Fruit fly (Drosophila melanogaster): ENCODE data around the gene CG10650.

Gene CG10650

DNA sequence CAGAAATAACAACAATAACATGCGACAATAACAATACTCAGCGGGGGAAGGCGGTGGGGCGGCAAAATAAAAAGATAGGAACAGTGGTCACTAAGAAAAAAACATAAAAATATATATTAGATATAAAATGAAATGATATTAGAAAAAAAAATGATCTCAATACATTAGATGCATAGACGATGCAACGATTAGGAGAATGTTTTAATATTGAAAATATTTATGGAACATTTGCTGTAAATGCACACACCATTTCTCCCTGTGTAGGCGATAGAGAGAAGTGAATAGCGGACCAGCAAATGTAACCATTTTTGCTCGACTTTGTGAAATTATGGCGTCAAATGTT lies 29.5 kb downstream of the CG10650 start (continued):
- TF ChIP-seq Six4 (GFP tag; optimal IDR thresholded peaks at IDR 0.05) (peak; percentile 63), TFAM (GFP tag; optimal IDR thresholded peaks at IDR 0.05) (no peak), Eip74EF (GFP tag; optimal IDR thresholded peaks at IDR 0.05) (peak in 1 of 2 experiments; percentile 28), Stat92E (GFP tag; optimal IDR thresholded peaks at IDR 0.05) (no peak), Lim3 (GFP tag; IDR thresholded peaks at IDR 0.05) (no peak), Camta (GFP tag; optimal IDR thresholded peaks at IDR 0.05) (no peak), Tbp (GFP tag; optimal IDR thresholded peaks at IDR 0.05) (no peak), CG9932 (GFP tag; IDR thresholded peaks at IDR 0.05) (peak; percentile 95), CG2129 (GFP tag; IDR thresholded peaks at IDR 0.05; ENCODE audit: partially characterized antibody) (no peak), Antp (GFP tag; optimal IDR thresholded peaks at IDR 0.05) (no peak), CG6175 (GFP tag; IDR thresholded peaks at IDR 0.05) (peak; percentile 88), CG1792 (GFP tag; optimal IDR thresholded peaks at IDR 0.05) (no peak), CG9817 (tag; optimal IDR thresholded peaks at IDR 0.05) (peak; percentile 80), sim (GFP tag; IDR thresholded peaks at IDR 0.05) (peak; percentile 49; the same call in 1 of the 2 replicates), kah (GFP tag; optimal IDR thresholded peaks at IDR 0.05) (peak; percentile 21), CG10565 (GFP tag; optimal IDR thresholded peaks at IDR 0.05) (no peak), Hsf (GFP tag; optimal IDR thresholded peaks at IDR 0.05) (peak; percentile 62), Myb (GFP tag; optimal IDR thresholded peaks at IDR 0.05) (peak; percentile 13), CG5180 (GFP tag; optimal IDR thresholded peaks at IDR 0.05) (no peak), sob (GFP tag; IDR thresholded peaks at IDR 0.05) (peak; percentile 94), CG12219 (GFP tag; optimal IDR thresholded peaks at IDR 0.05) (peak; percentile 37), CG2889 (GFP tag; IDR thresholded peaks at IDR 0.05) (peak; percentile 92), Ets97D (GFP tag; optimal IDR thresholded peaks at IDR 0.05) (peak; percentile 14), sima (GFP tag; optimal IDR thresholded peaks at IDR 0.05) (no peak), D19B (GFP tag; optimal IDR thresholded peaks at IDR 0.05) (no peak), Xrp1 (GFP tag; IDR thresholded peaks at IDR 0.05) (peak; percentile 86), CG33213 (GFP tag; optimal IDR thresholded peaks at IDR 0.05) (peak; percentile 42), wor (GFP tag; IDR thresholded peaks at IDR 0.05) (peak; percentile 61), CG1603 (tag; optimal IDR thresholded peaks at IDR 0.05) (no peak), ems (GFP tag; optimal IDR thresholded peaks at IDR 0.05) (peak; percentile 33), CG13624 (GFP tag; optimal IDR thresholded peaks at IDR 0.05) (peak; percentile 33), pnt (GFP tag; optimal IDR thresholded peaks at IDR 0.05) (no peak), CG15514 (GFP tag; optimal IDR thresholded peaks at IDR 0.05) (peak; percentile 83), Hr78 (GFP tag; optimal IDR thresholded peaks at IDR 0.05) (no peak), shn (GFP tag; optimal IDR thresholded peaks at IDR 0.05) (no peak), HmgD (GFP tag; optimal IDR thresholded peaks at IDR 0.05) (no peak), HLHmδ (GFP tag; optimal IDR thresholded peaks at IDR 0.05) (no peak), eve (GFP tag; optimal IDR thresholded peaks at IDR 0.05) (no peak), HHEX (GFP tag; optimal IDR thresholded peaks at IDR 0.05) (peak; percentile 86), cwo (GFP tag; optimal IDR thresholded peaks at IDR 0.05) (peak; percentile 81), Vsx1 (GFP tag; optimal IDR thresholded peaks at IDR 0.05) (peak; percentile 37), E2f1 (GFP tag; IDR thresholded peaks at IDR 0.05) (peak; percentile 88), CG13775 (GFP tag; optimal IDR thresholded peaks at IDR 0.05) (peak; percentile 55), pho (GFP tag; optimal IDR thresholded peaks at IDR 0.05) (peak; percentile 73), Opbp (GFP tag; IDR thresholded peaks at IDR 0.05; ENCODE audit: partially characterized antibody) (no peak), prd (optimal IDR thresholded peaks at IDR 0.05) (no peak), prd (GFP tag; IDR thresholded peaks at IDR 0.05) (peak; percentile 92), CG11560 (tag; IDR thresholded peaks at IDR 0.05) (peak; percentile 76; the same call in 2 of the 3 replicates), corto (GFP tag; optimal IDR thresholded peaks at IDR 0.05) (peak; percentile 10), HLH3B (GFP tag; IDR thresholded peaks at IDR 0.05) (peak; percentile 84), CG6689 (GFP tag; IDR thresholded peaks at IDR 0.05) (peak; percentile 88)

Data from whole organism, embryonic.